Worm (Caenorhabditis elegans): ENCODE measurements around the gene C55A6.11.

Gene C55A6.11

ce11 chrV:11531100-11531499 is 10.8 kb downstream of the C55A6.11 start (continued):
- TF ChIP-seq skn-1 (tag; optimal IDR thresholded peaks at IDR 0.05) (no peak), mab-5 (tag; optimal IDR thresholded peaks at IDR 0.05) (no peak), ceh-16 (tag; optimal IDR thresholded peaks at IDR 0.05) (peak; percentile 53)

- peak; percentile 80 for TF ChIP-seq crh-2 (tag; optimal IDR thresholded peaks at IDR 0.05)
- TF ChIP-seq R02D3.7 (tag; optimal IDR thresholded peaks at IDR 0.05) = no peak
- no peak for TF ChIP-seq unc-55 (GFP tag; optimal IDR thresholded peaks at IDR 0.05)
- TF ChIP-seq ceh-16 (tag; optimal IDR thresholded peaks at IDR 0.05) = no peak
- TF ChIP-seq unc-39 (tag; optimal IDR thresholded peaks at IDR 0.05) = no peak
- peak; percentile 96 for TF ChIP-seq F13H6.1 (tag; optimal IDR thresholded peaks at IDR 0.05)
- TF ChIP-seq nhr-129 (tag; optimal IDR thresholded peaks at IDR 0.05) = peak; percentile 90
- TF ChIP-seq unc-62 (GFP tag; optimal IDR thresholded peaks at IDR 0.05) = no peak
- no peak for TF ChIP-seq mbf-1 (tag; optimal IDR thresholded peaks at IDR 0.05)
- TF ChIP-seq elt-1 (tag; optimal IDR thresholded peaks at IDR 0.05) = no peak
- peak; percentile 91 for TF ChIP-seq sma-3 (GFP tag; optimal IDR thresholded peaks at IDR 0.05)
- TF ChIP-seq zag-1 (tag; optimal IDR thresholded peaks at IDR 0.05) = no peak
- TF ChIP-seq alr-1 (tag; optimal IDR thresholded peaks at IDR 0.05) = no peak
- TF ChIP-seq nhr-25 (tag; optimal IDR thresholded peaks at IDR 0.05) = peak; percentile 95
- peak; percentile 76 for TF ChIP-seq lin-13 (GFP tag; optimal IDR thresholded peaks at IDR 0.05)
- TF ChIP-seq nhr-10 (tag; optimal IDR thresholded peaks at IDR 0.05) = no peak
- no peak for TF ChIP-seq nhr-11 (tag; optimal IDR thresholded peaks at IDR 0.05)
- no peak for TF ChIP-seq nhr-12 (tag; optimal IDR thresholded peaks at IDR 0.05)
- no peak for TF ChIP-seq peb-1 (tag; optimal IDR thresholded peaks at IDR 0.05)
- no peak for TF ChIP-seq aly-2 (tag; optimal IDR thresholded peaks at IDR 0.05)
- TF ChIP-seq nhr-77 (tag; optimal IDR thresholded peaks at IDR 0.05) = no peak
- peak; percentile 77 for TF ChIP-seq nhr-21 (tag; optimal IDR thresholded peaks at IDR 0.05)
- peak; percentile 46 to 83 for TF ChIP-seq mdl-1 (tag; optimal IDR thresholded peaks at IDR 0.05)
- TF ChIP-seq gmeb-1 (tag; optimal IDR thresholded peaks at IDR 0.05) = peak; percentile 55
- peak; percentile 96 for TF ChIP-seq blmp-1 (tag; optimal IDR thresholded peaks at IDR 0.05; ENCODE audit: insufficient read depth)
- TF ChIP-seq nhr-6 (tag; optimal IDR thresholded peaks at IDR 0.05) = peak; percentile 73
- TF ChIP-seq ztf-4 (tag; optimal IDR thresholded peaks at IDR 0.05) = peak; percentile 38
- peak; percentile 94 for TF ChIP-seq fos-1 (tag; optimal IDR thresholded peaks at IDR 0.05)
- peak; percentile 97 for TF ChIP-seq sma-9 (GFP tag; optimal IDR thresholded peaks at IDR 0.05)
- TF ChIP-seq sma-9 (tag; optimal IDR thresholded peaks at IDR 0.05) = no peak
- TF ChIP-seq snpc-4 (tag; optimal IDR thresholded peaks at IDR 0.05) = no peak
- peak; percentile 65 for TF ChIP-seq C34F6.9 (tag; optimal IDR thresholded peaks at IDR 0.05)
- TF ChIP-seq ZK546.5 (tag; optimal IDR thresholded peaks at IDR 0.05) = no peak
- no peak for TF ChIP-seq lin-39 (tag; optimal IDR thresholded peaks at IDR 0.05)
- TF ChIP-seq lsy-2 (tag; optimal IDR thresholded peaks at IDR 0.05) = peak; percentile 13 to 80
- no peak for TF ChIP-seq ama-1 (optimal IDR thresholded peaks at IDR 0.05)
- TF ChIP-seq nhr-23 (tag; optimal IDR thresholded peaks at IDR 0.05) = no peak
- TF ChIP-seq sem-4 (tag; optimal IDR thresholded peaks at IDR 0.05) = peak; percentile 82
- TF ChIP-seq mab-5 (tag; optimal IDR thresholded peaks at IDR 0.05) = peak; percentile 19
- no peak for TF ChIP-seq lin-11 (tag; optimal IDR thresholded peaks at IDR 0.05)
- no peak for TF ChIP-seq skn-1 (tag; optimal IDR thresholded peaks at IDR 0.05)
- TF ChIP-seq ztf-1 (GFP tag; conservative IDR thresholded peaks at IDR 0.05) = no peak
- no peak for TF ChIP-seq nhr-237 (tag; optimal IDR thresholded peaks at IDR 0.05)
- TF ChIP-seq ztf-11 (tag; optimal IDR thresholded peaks at IDR 0.05) = no peak
- TF ChIP-seq ceh-82 (tag; optimal IDR thresholded peaks at IDR 0.05) = no peak
- no peak for TF ChIP-seq elt-3 (tag; optimal IDR thresholded peaks at IDR 0.05)
- TF ChIP-seq Y55F3AM.14 (GFP tag; optimal IDR thresholded peaks at IDR 0.05) = peak; percentile 73
- TF ChIP-seq dmd-4 (tag; optimal IDR thresholded peaks at IDR 0.05) = no peak
- TF ChIP-seq egl-27 (tag; optimal IDR thresholded peaks at IDR 0.05) = peak; percentile 77
These were observed 11.7 kb downstream of the C55A6.11 start for ce11 chrV:11531831-11532534.
